Fruit fly (Drosophila melanogaster) whole organism, embryonic: ENCODE results near the gene CG6180.

Source experiments
- CG10431 ChIP-seq: fragments of 200-800 bp; sonication (Bioruptor generic); optimal IDR thresholded peaks from 3 replicates; lab custom pipeline; 2018; ENCODE audit warnings: missing biosample characterization, mild to moderate bottlenecking, missing genetic modification characterization
- CG11085 ChIP-seq: fragments of 200-800 bp; sonication (Bioruptor generic); IDR thresholded peaks from 2 replicates; pipeline ENCODE4 v1.3.6; 2022; ENCODE audit warnings: missing biosample characterization, missing genetic modification characterization
- CG12219 ChIP-seq: fragments of 200-800 bp; sonication (Bioruptor generic); optimal IDR thresholded peaks from 3 replicates; lab custom pipeline; 2018; ENCODE audit warnings: missing biosample characterization, mild to moderate bottlenecking, missing genetic modification characterization
- CG13424 ChIP-seq: fragments of 200-800 bp; sonication (Bioruptor generic); optimal IDR thresholded peaks from 2 replicates; lab custom pipeline; 2019; ENCODE audit warnings: missing biosample characterization, mild to moderate bottlenecking, missing genetic modification characterization, moderate library complexity
- CG14710 ChIP-seq: fragments of 200-800 bp; sonication (Bioruptor generic); optimal IDR thresholded peaks from 3 replicates; lab custom pipeline; 2019; ENCODE audit warnings: missing biosample characterization, mild to moderate bottlenecking, missing genetic modification characterization, moderate library complexity
- CG1603 ChIP-seq: fragments of 200-800 bp; sonication (Bioruptor generic); optimal IDR thresholded peaks from 2 replicates; lab custom pipeline; 2019; ENCODE audit warnings: missing biosample characterization, mild to moderate bottlenecking, missing genetic modification characterization, moderate library complexity
- CG17359 ChIP-seq: fragments of 200-800 bp; sonication (Bioruptor generic); optimal IDR thresholded peaks from 3 replicates; lab custom pipeline; 2018; ENCODE audit warnings: missing biosample characterization, mild to moderate bottlenecking, missing genetic modification characterization, moderate library complexity
- CG17612 ChIP-seq: fragments of 200-800 bp; sonication (Bioruptor generic); IDR thresholded peaks from 2 replicates; pipeline ENCODE4 v1.3.6; 2022; ENCODE audit warnings: missing biosample characterization, missing genetic modification characterization
- CG17829 ChIP-seq: fragments of 200-800 bp; optimal IDR thresholded peaks from 2 replicates; lab custom pipeline; 2019; ENCODE audit warnings: missing biosample characterization, mild to moderate bottlenecking, missing genetic modification characterization, moderate library complexity
- CG1792 ChIP-seq: fragments of 200-800 bp; sonication (Bioruptor generic); optimal IDR thresholded peaks from 2 replicates; lab custom pipeline; 2016; ENCODE audit warnings: missing biosample characterization, missing genetic modification characterization
- CG42726 ChIP-seq: fragments of 200-800 bp; sonication (Bioruptor generic); IDR thresholded peaks from 2 replicates; pipeline ENCODE4 v1.3.6; 2022; ENCODE audit warnings: missing biosample characterization, missing genetic modification characterization; ENCODE audit not compliant: partially characterized antibody
- CG43689 ChIP-seq: fragments of 200-800 bp; sonication (Bioruptor generic); IDR thresholded peaks from 2 replicates; pipeline ENCODE4 v1.3.6; 2022; ENCODE audit warnings: missing biosample characterization, missing genetic modification characterization
- CG4404 ChIP-seq: fragments of 200-800 bp; sonication (Bioruptor generic); IDR thresholded peaks from 2 replicates; pipeline ENCODE4 v1.3.6; 2022; ENCODE audit warnings: missing biosample characterization, missing genetic modification characterization
- CG5180 ChIP-seq: fragments of 200-800 bp; sonication (Bioruptor generic); optimal IDR thresholded peaks from 3 replicates; lab custom pipeline; 2017; ENCODE audit warnings: missing biosample characterization, missing genetic modification characterization, mild to moderate bottlenecking, moderate library complexity, missing genetic modification reagents
- CG8281 ChIP-seq: fragments of 200-800 bp; sonication (Bioruptor generic); optimal IDR thresholded peaks from 2 replicates; lab custom pipeline; 2018; ENCODE audit warnings: missing biosample characterization, mild to moderate bottlenecking, missing genetic modification characterization, moderate library complexity
- Chrac-16 ChIP-seq: fragments of 200-800 bp; sonication (Bioruptor generic); optimal IDR thresholded peaks from 3 replicates; lab custom pipeline; 2016; ENCODE audit warnings: missing biosample characterization, missing genetic modification characterization
- D19A ChIP-seq: fragments of 200-800 bp; optimal IDR thresholded peaks from 3 replicates; lab custom pipeline; 2019; ENCODE audit warnings: missing biosample characterization, mild to moderate bottlenecking, missing genetic modification characterization, moderate library complexity
- Dek ChIP-seq: fragments of 200-800 bp; sonication (Bioruptor generic); optimal IDR thresholded peaks from 3 replicates; lab custom pipeline; 2019; ENCODE audit warnings: missing biosample characterization, mild to moderate bottlenecking, missing genetic modification characterization, moderate library complexity
- Dll ChIP-seq: fragments of 200-800 bp; sonication (Bioruptor generic); IDR thresholded peaks from 4 replicates; pipeline ENCODE4 v1.3.6; 2022; ENCODE audit warnings: missing biosample characterization, missing genetic modification characterization; ENCODE audit not compliant: partially characterized antibody
- E2f2 ChIP-seq: fragments of 200-800 bp; sonication (Bioruptor generic); IDR thresholded peaks from 2 replicates; pipeline ENCODE4 v1.3.6; 2022; ENCODE audit warnings: missing biosample characterization, missing genetic modification characterization
- Ets65A ChIP-seq: fragments of 200-800 bp; sonication (Bioruptor generic); peaks from one replicate; lab custom pipeline; 2016; ENCODE audit warnings: missing biosample characterization, missing genetic modification characterization
- HHEX ChIP-seq: fragments of 200-800 bp; sonication (Bioruptor generic); optimal IDR thresholded peaks from 3 replicates; lab custom pipeline; 2017; ENCODE audit warnings: missing biosample characterization, mild to moderate bottlenecking, missing genetic modification characterization, missing genetic modification reagents
- Hr78 ChIP-seq, 2 experiments: fragments of 200-800 bp in 1 of 2; fragments of >200 bp in 1 of 2; sonication (Bioruptor generic) in 1 of 2; optimal IDR thresholded peaks; 2 replicates each; lab custom pipeline; 2017 to 2019; ENCODE audit warnings: missing biosample characterization in 2 of 2, missing genetic modification characterization in 2 of 2, mild to moderate bottlenecking in 1 of 2, moderate library complexity in 1 of 2
- MBD-R2 ChIP-seq: fragments of 200-800 bp; sonication (Bioruptor generic); IDR thresholded peaks from 2 replicates; pipeline ENCODE4 v1.3.6; 2022; ENCODE audit warnings: missing biosample characterization, missing genetic modification characterization
- Max ChIP-seq: fragments of 200-800 bp; sonication (Bioruptor generic); optimal IDR thresholded peaks from 2 replicates; lab custom pipeline; 2016; ENCODE audit warnings: missing biosample characterization, mild to moderate bottlenecking, missing genetic modification characterization
- Meics ChIP-seq: fragments of 200-800 bp; sonication (Bioruptor generic); optimal IDR thresholded peaks from 2 replicates; lab custom pipeline; 2017; ENCODE audit warnings: missing biosample characterization, mild to moderate bottlenecking, missing genetic modification characterization
- Pdp1 ChIP-seq, 2 experiments: fragments of 200-800 bp; sonication (Bioruptor generic); optimal IDR thresholded peaks; 3 replicates each; lab custom pipeline; 2016; ENCODE audit warnings: missing biosample characterization in 2 of 2, missing genetic modification characterization in 2 of 2, mild to moderate bottlenecking in 1 of 2, moderate library complexity in 1 of 2
- Six4 ChIP-seq: fragments of 200-800 bp; sonication (Bioruptor generic); optimal IDR thresholded peaks from 2 replicates; lab custom pipeline; 2016; ENCODE audit warnings: missing biosample characterization, missing genetic modification characterization
- al ChIP-seq: fragments of 200-800 bp; sonication (Bioruptor generic); IDR thresholded peaks from 2 replicates; pipeline ENCODE4 v1.3.6; 2022; ENCODE audit warnings: missing biosample characterization, missing genetic modification characterization
- amos ChIP-seq: fragments of 200-800 bp; sonication (Bioruptor generic); IDR thresholded peaks from 2 replicates; pipeline ENCODE4 v1.3.6; 2022; ENCODE audit warnings: missing biosample characterization, missing genetic modification characterization; ENCODE audit not compliant: partially characterized antibody
- bab2 ChIP-seq: fragments of 200-800 bp; sonication (Bioruptor generic); optimal IDR thresholded peaks from 2 replicates; lab custom pipeline; 2016; ENCODE audit warnings: missing biosample characterization, missing genetic modification characterization
- caup ChIP-seq: fragments of 200-800 bp; sonication (Bioruptor generic); optimal IDR thresholded peaks from 3 replicates; lab custom pipeline; 2017; ENCODE audit warnings: missing biosample characterization, mild to moderate bottlenecking, missing genetic modification characterization, moderate library complexity; ENCODE audit not compliant: severe bottlenecking
- cg ChIP-seq: fragments of 200-800 bp; sonication (Bioruptor generic); optimal IDR thresholded peaks from 3 replicates; lab custom pipeline; 2019; ENCODE audit warnings: missing biosample characterization, mild to moderate bottlenecking, missing genetic modification characterization, moderate library complexity
- cwo ChIP-seq: fragments of 200-800 bp; sonication (Bioruptor generic); optimal IDR thresholded peaks from 3 replicates; lab custom pipeline; 2017; ENCODE audit warnings: missing biosample characterization, missing genetic modification characterization, mild to moderate bottlenecking, moderate library complexity, missing genetic modification reagents
- dati ChIP-seq: fragments of 200-800 bp; sonication (Bioruptor generic); IDR thresholded peaks from 2 replicates; pipeline ENCODE4 v1.3.6; 2022; ENCODE audit warnings: missing biosample characterization, missing genetic modification characterization
- dpn ChIP-seq, 2 experiments: fragments of 200-800 bp; sonication (Bioruptor generic); optimal IDR thresholded peaks; 3 replicates each; lab custom pipeline; 2016; ENCODE audit warnings: missing biosample characterization in 2 of 2, missing genetic modification characterization in 2 of 2
- dysf ChIP-seq: fragments of 200-800 bp; sonication (Bioruptor generic); IDR thresholded peaks from 3 replicates; pipeline ENCODE4 v1.3.6; 2022; ENCODE audit warnings: missing biosample characterization, missing genetic modification characterization
- ewg ChIP-seq: fragments of 200-800 bp; sonication (Bioruptor generic); optimal IDR thresholded peaks from 3 replicates; lab custom pipeline; 2017; ENCODE audit warnings: mild to moderate bottlenecking, missing biosample characterization, missing genetic modification reagents, missing genetic modification characterization
- fd64A ChIP-seq: fragments of 200-800 bp; sonication (Bioruptor generic); optimal IDR thresholded peaks from 3 replicates; lab custom pipeline; 2018; ENCODE audit warnings: missing biosample characterization, mild to moderate bottlenecking, missing genetic modification characterization
- fu2 ChIP-seq: fragments of 200-800 bp; sonication (Bioruptor generic); optimal IDR thresholded peaks from 2 replicates; lab custom pipeline; 2016; ENCODE audit warnings: missing biosample characterization, missing genetic modification characterization
- jumu ChIP-seq: fragments of 200-800 bp; sonication (Bioruptor generic); optimal IDR thresholded peaks from 3 replicates; lab custom pipeline; 2016; ENCODE audit warnings: missing biosample characterization, missing genetic modification characterization
- kni ChIP-seq: fragments of 200-800 bp; sonication (Bioruptor generic); optimal IDR thresholded peaks from 3 replicates; lab custom pipeline; 2017; ENCODE audit warnings: mild to moderate bottlenecking, missing biosample characterization, missing genetic modification reagents, missing genetic modification characterization
- lola ChIP-seq, 3 experiments: fragments of >200 bp in 2 of 3; fragments of 200-800 bp in 1 of 3; sonication (Bioruptor generic) in 1 of 3; optimal IDR thresholded peaks; 2 replicates each; lab custom pipeline; 2017 to 2019; ENCODE audit warnings: missing biosample characterization in 3 of 3, missing genetic modification characterization in 3 of 3, mild to moderate bottlenecking in 1 of 3, moderate library complexity in 1 of 3
- nerfin-1 ChIP-seq: fragments of 200-800 bp; sonication (Bioruptor generic); optimal IDR thresholded peaks from 3 replicates; lab custom pipeline; 2019; ENCODE audit warnings: missing biosample characterization, mild to moderate bottlenecking, missing genetic modification characterization, moderate library complexity
- sc ChIP-seq, 3 experiments: fragments of >200 bp in 2 of 3; fragments of 200-800 bp in 1 of 3; sonication (Bioruptor generic) in 1 of 3; optimal IDR thresholded peaks; 2 replicates in 2 of 3; 3 replicates in 1 of 3; lab custom pipeline; 2017; ENCODE audit warnings: mild to moderate bottlenecking in 1 of 3, missing biosample characterization in 1 of 3, missing genetic modification characterization in 1 of 3, missing genetic modification reagents in 1 of 3
- shn ChIP-seq: fragments of 200-800 bp; sonication (Bioruptor generic); optimal IDR thresholded peaks from 3 replicates; lab custom pipeline; 2016; ENCODE audit warnings: missing biosample characterization, missing genetic modification characterization
- sim ChIP-seq: fragments of 200-800 bp; sonication (Bioruptor generic); IDR thresholded peaks from 2 replicates; pipeline ENCODE4 v1.3.6; 2022; ENCODE audit warnings: missing biosample characterization, missing genetic modification characterization
- wdn ChIP-seq: fragments of 200-800 bp; sonication (Bioruptor generic); IDR thresholded peaks from 2 replicates; pipeline ENCODE4 v1.3.6; 2022; ENCODE audit warnings: missing biosample characterization, missing genetic modification characterization

CG6180 gene

DNA sequence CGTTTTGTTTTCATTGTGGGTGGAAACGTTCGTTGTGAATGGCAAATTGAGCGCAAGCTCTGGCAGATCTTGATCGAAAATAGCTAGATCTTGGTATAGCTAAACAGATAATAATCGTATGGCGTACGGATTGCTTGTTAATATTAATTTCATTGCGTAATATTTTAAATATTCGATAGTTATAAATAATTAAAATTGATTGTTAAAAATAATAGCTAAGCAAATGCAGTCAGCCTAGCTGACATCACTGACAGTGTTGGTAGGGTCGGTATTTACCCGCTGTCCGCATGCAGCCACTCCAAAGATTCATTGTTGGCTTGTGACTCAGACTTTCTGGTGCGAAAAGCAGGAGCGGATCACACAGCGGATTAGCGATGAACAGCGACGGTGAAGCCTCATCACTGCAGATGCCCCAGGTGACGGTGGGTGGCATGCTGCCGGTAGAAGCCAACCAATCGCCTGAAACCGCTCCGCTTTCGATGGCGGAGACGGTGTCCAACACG, 3.0 kb upstream of the CG6180 start, which contains the start of the genes CG5776 and spict (continued):
- TF ChIP-seq CG42726 = no peak
- TF ChIP-seq Max (GFP tag; lab: Kevin White, UChicago) = peak; percentile 52
- TF ChIP-seq CG17829 (tag; lab: Kevin White, UChicago) = peak; percentile 83
- no peak; the same call in none of the 2 replicates for TF ChIP-seq wdn (GFP tag; lab: Robert Waterston, UW)
- TF ChIP-seq Chrac-16 = peak; percentile 58
- peak; percentile 54; the same call in 1 of the 4 replicates for TF ChIP-seq Dll (GFP tag; lab: Robert Waterston, UW)
- TF ChIP-seq Pdp1 (GFP tag; optimal IDR thresholded peaks at IDR 0.05; lab: Kevin White, UChicago) = peak; percentile 23 to 32
- TF ChIP-seq nerfin-1 = peak; percentile 61
- TF ChIP-seq fu2 (GFP tag; lab: Kevin White, UChicago) = peak; percentile 57
- TF ChIP-seq CG13424 = peak; percentile 86
- TF ChIP-seq CG43689 = 0 out of 2 replicates have a peak, but pooled peaks have one; percentile 35
- peak; percentile 24 for TF ChIP-seq Ets65A (GFP tag; lab: Kevin White, UChicago)
- TF ChIP-seq Hr78 (GFP tag; optimal IDR thresholded peaks at IDR 0.05; lab: Kevin White, UChicago) = no peak
- TF ChIP-seq MBD-R2 = peak; percentile 98
- TF ChIP-seq CG5180 = no peak
- TF ChIP-seq CG8281 (tag; lab: Kevin White, UChicago) = no peak
- peak; percentile 75 for TF ChIP-seq CG14710 (tag; lab: Kevin White, UChicago)
- peak; percentile 15 for TF ChIP-seq shn (GFP tag; lab: Kevin White, UChicago)
- TF ChIP-seq sc (optimal IDR thresholded peaks at IDR 0.05; lab: Kevin White, UChicago) = no peak
- peak; percentile 57 for TF ChIP-seq sc (GFP tag; optimal IDR thresholded peaks at IDR 0.05; lab: Kevin White, UChicago)
- peak; percentile 88 for TF ChIP-seq dysf (GFP tag; lab: Robert Waterston, UW)
- TF ChIP-seq HHEX (GFP tag; lab: Kevin White, UChicago) = peak; percentile 59
- TF ChIP-seq CG17359 = peak; percentile 42
- TF ChIP-seq fd64A (GFP tag; lab: Kevin White, UChicago) = peak; percentile 14
- TF ChIP-seq cwo = peak; percentile 62
- peak; percentile 51 for TF ChIP-seq CG12219
- TF ChIP-seq CG1603 (tag; lab: Kevin White, UChicago) = peak; percentile 87
- TF ChIP-seq jumu (GFP tag; lab: Kevin White, UChicago) = no peak
- peak; percentile 78 for TF ChIP-seq al (GFP tag; lab: Robert Waterston, UW)
- no peak for TF ChIP-seq cg
- TF ChIP-seq CG10431 (GFP tag; lab: Kevin White, UChicago) = no peak
- peak; percentile 83 for TF ChIP-seq Dek (tag; lab: Kevin White, UChicago)
- TF ChIP-seq sim (GFP tag; lab: Robert Waterston, UW) = 0 out of 2 replicates have a peak, but pooled peaks have one; percentile 22
- peak; percentile 60 for TF ChIP-seq ewg (GFP tag; lab: Kevin White, UChicago)
- TF ChIP-seq dpn (GFP tag; optimal IDR thresholded peaks at IDR 0.05; lab: Kevin White, UChicago) = peak in 1 of 2 experiments; percentile 28
- peak; percentile 30 for TF ChIP-seq bab2 (GFP tag; lab: Kevin White, UChicago)
- TF ChIP-seq dati = no peak
- TF ChIP-seq Meics (GFP tag; lab: Kevin White, UChicago) = peak; percentile 72
- TF ChIP-seq D19A (tag; lab: Kevin White, UChicago) = peak; percentile 45
- no peak for TF ChIP-seq Six4 (GFP tag; lab: Kevin White, UChicago)
- TF ChIP-seq CG17612 = no peak
- TF ChIP-seq caup = peak; percentile 32
- peak; percentile 77 for TF ChIP-seq CG4404 (GFP tag; lab: Robert Waterston, UW)
- TF ChIP-seq amos (GFP tag; lab: Robert Waterston, UW) = peak; percentile 34; the same call in 1 of the 2 replicates
- peak; percentile 79 for TF ChIP-seq E2f2 (GFP tag; lab: Robert Waterston, UW)
- TF ChIP-seq lola (GFP tag; optimal IDR thresholded peaks at IDR 0.05; lab: Kevin White, UChicago) = peak in 1 of 3 experiments; percentile 76
- TF ChIP-seq CG11085 = peak; percentile 51
- no peak for TF ChIP-seq CG1792 (GFP tag; lab: Kevin White, UChicago)
- TF ChIP-seq kni = peak; percentile 18
